Fruit fly (Drosophila melanogaster) whole organism, embryonic: ENCODE measurements around the gene abs.

Experiments
- Abd-B ChIP-seq: fragments of 200-800 bp; sonication (Bioruptor generic); optimal IDR thresholded peaks from 2 replicates; lab custom pipeline; 2018; ENCODE audit warnings: missing biosample characterization, mild to moderate bottlenecking, missing genetic modification characterization, moderate library complexity
- Atf-2 ChIP-seq: fragments of 200-800 bp; sonication (Bioruptor generic); optimal IDR thresholded peaks from 2 replicates; lab custom pipeline; 2016; ENCODE audit warnings: missing biosample characterization, missing genetic modification characterization
- B-H1 ChIP-seq: fragments of 200-800 bp; sonication (Bioruptor generic); IDR thresholded peaks from 3 replicates; pipeline ENCODE4 v1.3.6; 2022; ENCODE audit warnings: missing biosample characterization, missing genetic modification characterization
- Bgb ChIP-seq: fragments of 200-800 bp; sonication (Bioruptor generic); IDR thresholded peaks from 2 replicates; pipeline ENCODE4 v1.3.6; 2022; ENCODE audit warnings: missing biosample characterization, missing genetic modification characterization; ENCODE audit not compliant: partially characterized antibody
- CG11723 ChIP-seq: fragments of 200-800 bp; sonication (Bioruptor generic); optimal IDR thresholded peaks from 2 replicates; lab custom pipeline; 2017; ENCODE audit warnings: missing biosample characterization, mild to moderate bottlenecking, missing genetic modification characterization
- CG12299 ChIP-seq: fragments of 200-800 bp; sonication (Bioruptor generic); optimal IDR thresholded peaks from 2 replicates; lab custom pipeline; 2018; ENCODE audit warnings: missing biosample characterization, mild to moderate bottlenecking, missing genetic modification characterization
- CG13424 ChIP-seq: fragments of 200-800 bp; sonication (Bioruptor generic); optimal IDR thresholded peaks from 2 replicates; lab custom pipeline; 2019; ENCODE audit warnings: missing biosample characterization, mild to moderate bottlenecking, missing genetic modification characterization, moderate library complexity
- CG13624 ChIP-seq: fragments of 200-800 bp; sonication (Bioruptor generic); optimal IDR thresholded peaks from 2 replicates; lab custom pipeline; 2016; ENCODE audit warnings: missing biosample characterization, missing genetic modification characterization
- CG14965 ChIP-seq: fragments of 200-800 bp; sonication (Bioruptor generic); optimal IDR thresholded peaks from 2 replicates; lab custom pipeline; 2016; ENCODE audit warnings: missing biosample characterization, missing genetic modification characterization, borderline replicate concordance
- CG1603 ChIP-seq: fragments of 200-800 bp; sonication (Bioruptor generic); optimal IDR thresholded peaks from 2 replicates; lab custom pipeline; 2019; ENCODE audit warnings: missing biosample characterization, mild to moderate bottlenecking, missing genetic modification characterization, moderate library complexity
- CG1647 ChIP-seq: fragments of 200-800 bp; sonication (Bioruptor generic); optimal IDR thresholded peaks from 3 replicates; lab custom pipeline; 2016; ENCODE audit warnings: missing biosample characterization, missing genetic modification characterization
- CG17328 ChIP-seq: fragments of 200-800 bp; sonication (Bioruptor generic); IDR thresholded peaks from 2 replicates; pipeline ENCODE4 v1.3.6; 2022; ENCODE audit warnings: missing biosample characterization, missing genetic modification characterization
- CG17359 ChIP-seq: fragments of 200-800 bp; sonication (Bioruptor generic); optimal IDR thresholded peaks from 3 replicates; lab custom pipeline; 2018; ENCODE audit warnings: missing biosample characterization, mild to moderate bottlenecking, missing genetic modification characterization, moderate library complexity
- CG30020 ChIP-seq: fragments of 200-800 bp; optimal IDR thresholded peaks from 2 replicates; lab custom pipeline; 2019; ENCODE audit warnings: missing biosample characterization, mild to moderate bottlenecking, missing genetic modification characterization, moderate library complexity
- CG3163 ChIP-seq: fragments of 200-800 bp; sonication (Bioruptor generic); optimal IDR thresholded peaks from 3 replicates; lab custom pipeline; 2016; ENCODE audit warnings: missing biosample characterization, missing genetic modification characterization
- CG33213 ChIP-seq: fragments of 200-800 bp; sonication (Bioruptor generic); optimal IDR thresholded peaks from 3 replicates; lab custom pipeline; 2016; ENCODE audit warnings: missing biosample characterization, missing genetic modification characterization
- CG34224 ChIP-seq: fragments of 200-800 bp; sonication (Bioruptor generic); IDR thresholded peaks from 3 replicates; pipeline ENCODE4 v1.3.6; 2022; ENCODE audit warnings: missing biosample characterization, missing genetic modification characterization; ENCODE audit not compliant: partially characterized antibody
- CG7928 ChIP-seq: fragments of 200-800 bp; sonication (Bioruptor generic); optimal IDR thresholded peaks from 2 replicates; lab custom pipeline; 2017; ENCODE audit warnings: missing biosample characterization, mild to moderate bottlenecking, missing genetic modification characterization
- CG7987 ChIP-seq: fragments of 200-800 bp; sonication (Bioruptor generic); optimal IDR thresholded peaks from 2 replicates; lab custom pipeline; 2018; ENCODE audit warnings: missing biosample characterization, mild to moderate bottlenecking, missing genetic modification characterization, moderate library complexity
- CG9215 ChIP-seq: fragments of 200-800 bp; sonication (Bioruptor generic); IDR thresholded peaks from 2 replicates; pipeline ENCODE4 v1.3.6; 2022; ENCODE audit warnings: missing biosample characterization, missing genetic modification characterization
- Doc3 ChIP-seq: fragments of 200-800 bp; sonication (Bioruptor generic); IDR thresholded peaks from 3 replicates; pipeline ENCODE4 v1.3.6; 2022; ENCODE audit warnings: missing biosample characterization, missing genetic modification characterization; ENCODE audit not compliant: partially characterized antibody
- Dp ChIP-seq: fragments of 200-800 bp; sonication (Bioruptor generic); optimal IDR thresholded peaks from 2 replicates; lab custom pipeline; 2018; ENCODE audit warnings: missing biosample characterization, mild to moderate bottlenecking, missing genetic modification characterization, moderate library complexity
- E2f1 ChIP-seq: fragments of 200-800 bp; sonication (Bioruptor generic); IDR thresholded peaks from 2 replicates; pipeline ENCODE4 v1.3.6; 2022; ENCODE audit warnings: missing biosample characterization, missing genetic modification characterization
- ERR ChIP-seq: fragments of 200-800 bp; sonication (Bioruptor generic); optimal IDR thresholded peaks from 2 replicates; lab custom pipeline; 2016; ENCODE audit warnings: missing biosample characterization, missing genetic modification characterization
- GATAe ChIP-seq: fragments of 200-800 bp; sonication (Bioruptor generic); conservative IDR thresholded peaks from 2 replicates; pipeline ENCODE4 v1.3.6; 2022; ENCODE audit warnings: missing biosample characterization, missing genetic modification characterization
- H15 ChIP-seq: fragments of 200-800 bp; sonication (Bioruptor generic); IDR thresholded peaks from 3 replicates; pipeline ENCODE4 v1.3.6; 2022; ENCODE audit warnings: missing biosample characterization, missing genetic modification characterization
- HmgD ChIP-seq: fragments of 200-800 bp; sonication (Bioruptor generic); optimal IDR thresholded peaks from 3 replicates; lab custom pipeline; 2016; ENCODE audit warnings: missing biosample characterization, missing genetic modification characterization
- Hr3 ChIP-seq: fragments of 200-800 bp; sonication (Bioruptor generic); optimal IDR thresholded peaks from 3 replicates; lab custom pipeline; 2016; ENCODE audit warnings: missing biosample characterization, missing genetic modification characterization
- Hr39 ChIP-seq: fragments of >200 bp; optimal IDR thresholded peaks from 2 replicates; lab custom pipeline; 2017
- Lhr ChIP-seq: fragments of 200-800 bp; sonication (Bioruptor generic); optimal IDR thresholded peaks from 3 replicates; lab custom pipeline; 2017; ENCODE audit warnings: mild to moderate bottlenecking, missing biosample characterization, missing genetic modification reagents, missing genetic modification characterization
- Med ChIP-seq: fragments of 200-800 bp; sonication (Bioruptor generic); peaks from one replicate; lab custom pipeline; 2016; ENCODE audit warnings: missing biosample characterization, missing genetic modification characterization, mild to moderate bottlenecking, inconsistent platforms, moderate library complexity
- Mes4 ChIP-seq: fragments of 200-800 bp; sonication (Bioruptor generic); optimal IDR thresholded peaks from 2 replicates; lab custom pipeline; 2016; ENCODE audit warnings: missing biosample characterization, missing genetic modification characterization
- Nf-YA ChIP-seq: fragments of 200-800 bp; sonication (Bioruptor generic); IDR thresholded peaks from 2 replicates; pipeline ENCODE4 v1.3.6; 2022; ENCODE audit warnings: missing biosample characterization, missing genetic modification characterization
- PHDP ChIP-seq: fragments of 200-800 bp; sonication (Bioruptor generic); optimal IDR thresholded peaks from 3 replicates; lab custom pipeline; 2018; ENCODE audit warnings: missing biosample characterization, mild to moderate bottlenecking, missing genetic modification characterization, moderate library complexity
- Six4 ChIP-seq: fragments of 200-800 bp; sonication (Bioruptor generic); optimal IDR thresholded peaks from 2 replicates; lab custom pipeline; 2016; ENCODE audit warnings: missing biosample characterization, missing genetic modification characterization
- Sox100B ChIP-seq: fragments of 200-800 bp; sonication (Bioruptor generic); optimal IDR thresholded peaks from 3 replicates; lab custom pipeline; 2018; ENCODE audit warnings: missing biosample characterization, mild to moderate bottlenecking, missing genetic modification characterization
- Trl ChIP-seq, 3 experiments: fragments of >200 bp in 2 of 3; fragments of 200-800 bp in 1 of 3; sonication (Bioruptor generic) in 1 of 3; optimal IDR thresholded peaks; 2 replicates in 1 of 3; 3 replicates in 2 of 3; lab custom pipeline; 2016 to 2017; ENCODE audit warnings: missing biosample characterization in 1 of 3, missing genetic modification characterization in 1 of 3
- ara ChIP-seq: fragments of 200-800 bp; sonication (Bioruptor generic); IDR thresholded peaks from 2 replicates; pipeline ENCODE4 v1.3.6; 2022; ENCODE audit warnings: missing biosample characterization, missing genetic modification characterization
- cad ChIP-seq: fragments of >200 bp; optimal IDR thresholded peaks from 2 replicates; lab custom pipeline; 2017; ENCODE audit warnings: missing biosample characterization, missing genetic modification characterization
- chif ChIP-seq, 2 experiments: fragments of 200-800 bp; sonication (Bioruptor generic); optimal IDR thresholded peaks; 3 replicates each; lab custom pipeline; 2016; ENCODE audit warnings: missing biosample characterization in 2 of 2, missing genetic modification characterization in 2 of 2
- chm ChIP-seq: fragments of 200-800 bp; sonication (Bioruptor generic); IDR thresholded peaks from 2 replicates; pipeline ENCODE4 v1.3.6; 2022; ENCODE audit warnings: missing biosample characterization, missing genetic modification characterization
- cwo ChIP-seq: fragments of 200-800 bp; sonication (Bioruptor generic); optimal IDR thresholded peaks from 3 replicates; lab custom pipeline; 2017; ENCODE audit warnings: missing biosample characterization, missing genetic modification characterization, mild to moderate bottlenecking, moderate library complexity, missing genetic modification reagents
- fd64A ChIP-seq: fragments of 200-800 bp; sonication (Bioruptor generic); optimal IDR thresholded peaks from 3 replicates; lab custom pipeline; 2018; ENCODE audit warnings: missing biosample characterization, mild to moderate bottlenecking, missing genetic modification characterization
- gt ChIP-seq: fragments of 200-800 bp; sonication (Bioruptor generic); IDR thresholded peaks from 2 replicates; pipeline ENCODE4 v1.3.6; 2022; ENCODE audit warnings: missing biosample characterization, missing genetic modification characterization
- hbn ChIP-seq: fragments of 200-800 bp; sonication (Bioruptor generic); IDR thresholded peaks from 2 replicates; pipeline ENCODE4 v1.3.6; 2022; ENCODE audit warnings: missing biosample characterization, missing genetic modification characterization; ENCODE audit not compliant: partially characterized antibody
- mld ChIP-seq: fragments of 200-800 bp; sonication (Bioruptor generic); IDR thresholded peaks from 3 replicates; pipeline ENCODE4 v1.3.6; 2022; ENCODE audit warnings: missing biosample characterization, missing genetic modification characterization; ENCODE audit not compliant: partially characterized antibody
- peb ChIP-seq: fragments of 200-800 bp; sonication (Bioruptor generic); IDR thresholded peaks from 2 replicates; pipeline ENCODE4 v1.3.6; 2022; ENCODE audit warnings: missing biosample characterization, missing genetic modification characterization
- ssp ChIP-seq: fragments of 200-800 bp; sonication (Bioruptor generic); IDR thresholded peaks from 2 replicates; pipeline ENCODE4 v1.3.6; 2022; ENCODE audit warnings: missing biosample characterization, missing genetic modification characterization
- trh ChIP-seq: fragments of 200-800 bp; sonication (Bioruptor generic); optimal IDR thresholded peaks from 2 replicates; lab custom pipeline; 2016; ENCODE audit warnings: missing biosample characterization, missing genetic modification characterization
- usp ChIP-seq: fragments of >200 bp; optimal IDR thresholded peaks from 2 replicates; lab custom pipeline; 2017; ENCODE audit warnings: missing biosample characterization, missing genetic modification characterization
- zfh1 ChIP-seq: fragments of 200-800 bp; sonication (Bioruptor generic); IDR thresholded peaks from 3 replicates; pipeline ENCODE4 v1.3.6; 2022; ENCODE audit warnings: missing biosample characterization, missing genetic modification characterization

The abs gene

DNA sequence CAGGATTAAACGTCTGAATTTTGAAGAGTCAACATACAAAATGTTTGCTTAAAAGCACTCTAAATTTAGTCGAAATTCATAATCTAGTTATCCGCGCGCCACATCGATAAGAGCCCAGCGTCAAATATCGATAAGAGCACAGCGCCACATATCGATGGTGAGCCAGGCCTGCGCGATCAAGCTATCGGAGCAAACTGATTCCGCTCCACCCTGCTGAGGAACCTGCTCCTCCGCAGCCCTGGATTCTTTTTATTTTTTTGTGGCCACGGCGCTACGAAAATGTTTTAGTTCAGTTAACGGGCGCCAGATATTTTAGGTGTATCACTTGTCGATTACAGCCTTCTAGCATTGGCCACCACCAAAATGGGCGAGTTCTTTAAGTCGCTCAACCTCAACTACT is 12.1 kb upstream of the abs start (continued):
- TF ChIP-seq Atf-2 (GFP tag; lab: Kevin White, UChicago) (no peak), Hr39 (no peak), Nf-YA (no peak), CG7987 (GFP tag; lab: Kevin White, UChicago) (peak; percentile 22), CG13424 (tag; lab: Kevin White, UChicago) (peak; percentile 14), CG17328 (GFP tag; lab: Robert Waterston, UW) (peak; percentile 65), B-H1 (GFP tag; lab: Robert Waterston, UW) (no peak), Dp (GFP tag; lab: Kevin White, UChicago) (peak; percentile 97), H15 (GFP tag; lab: Robert Waterston, UW) (no peak; the same call in 2 of the 3 replicates), Trl (optimal IDR thresholded peaks at IDR 0.05; lab: Kevin White, UChicago) (no peak), Trl (GFP tag; optimal IDR thresholded peaks at IDR 0.05; lab: Kevin White, UChicago) (peak; percentile 43), Med (GFP tag; lab: Kevin White, UChicago) (peak; percentile 95), CG9215 (GFP tag; lab: Robert Waterston, UW) (no peak), zfh1 (GFP tag; lab: Robert Waterston, UW) (peak; percentile 62; the same call in 1 of the 3 replicates), usp (GFP tag; lab: Kevin White, UChicago) (no peak), Abd-B (no peak), ara (GFP tag; lab: Robert Waterston, UW) (no peak), cwo (GFP tag; lab: Kevin White, UChicago) (no peak), Mes4 (GFP tag; lab: Kevin White, UChicago) (peak; percentile 32), CG1647 (GFP tag; lab: Kevin White, UChicago) (peak; percentile 15), mld (peak; percentile 98), E2f1 (GFP tag; lab: Robert Waterston, UW) (no peak), CG3163 (GFP tag; lab: Kevin White, UChicago) (peak; percentile 28), Sox100B (GFP tag; lab: Kevin White, UChicago) (no peak), CG1603 (peak; percentile 78), HmgD (GFP tag; lab: Kevin White, UChicago) (peak; percentile 86), CG33213 (GFP tag; lab: Kevin White, UChicago) (peak; percentile 84), chm (GFP tag; lab: Robert Waterston, UW) (peak; percentile 54; the same call in 1 of the 2 replicates), CG13624 (GFP tag; lab: Kevin White, UChicago) (peak; percentile 70), CG30020 (tag; lab: Kevin White, UChicago) (peak; percentile 76), fd64A (GFP tag; lab: Kevin White, UChicago) (no peak), GATAe (GFP tag; lab: Robert Waterston, UW) (no peak), ssp (GFP tag; lab: Robert Waterston, UW) (peak; percentile 48; the same call in 1 of the 2 replicates), Six4 (GFP tag; lab: Kevin White, UChicago) (no peak), Bgb (GFP tag; lab: Robert Waterston, UW) (peak; percentile 100), gt (GFP tag; lab: Robert Waterston, UW) (no peak), chif (GFP tag; optimal IDR thresholded peaks at IDR 0.05; lab: Kevin White, UChicago) (peak; percentile 7 to 17), PHDP (peak; percentile 19), Hr3 (GFP tag; lab: Kevin White, UChicago) (peak; percentile 20), CG34224 (peak; percentile 99), CG14965 (GFP tag; lab: Kevin White, UChicago) (no peak), Doc3 (GFP tag; lab: Robert Waterston, UW) (peak; percentile 96), cad (GFP tag; lab: Kevin White, UChicago) (no peak), CG7928 (GFP tag; lab: Kevin White, UChicago) (peak; percentile 99), ERR (GFP tag; lab: Kevin White, UChicago) (peak; percentile 50), trh (no peak), CG12299 (peak; percentile 32), CG17359 (tag; lab: Kevin White, UChicago) (no peak), CG11723 (GFP tag; lab: Kevin White, UChicago) (no peak), Lhr (GFP tag; lab: Kevin White, UChicago) (peak; percentile 88), peb (no peak), hbn (GFP tag; lab: Robert Waterston, UW) (peak; percentile 95)
